Worm (Caenorhabditis elegans): ENCODE data around the gene sax-3.

Gene sax-3

DNA sequence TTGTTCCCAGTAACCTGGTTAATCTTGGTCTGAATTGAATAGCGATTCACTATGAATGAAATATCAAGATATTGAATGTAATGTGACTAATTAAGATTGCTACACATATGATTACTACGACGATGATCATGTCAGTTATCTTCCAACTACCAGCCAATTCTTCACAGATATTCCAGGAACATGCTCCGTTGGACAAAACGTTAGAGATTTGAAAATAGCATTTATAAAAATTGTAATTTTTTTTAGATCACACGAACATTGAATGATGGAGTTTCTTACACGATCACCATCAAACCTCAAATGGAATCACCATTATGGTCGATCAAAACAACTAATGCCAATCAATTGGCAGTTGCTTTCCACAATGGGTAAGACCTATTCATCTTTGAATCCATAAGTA is 37.3 kb upstream of the sax-3 start:
- TF ChIP-seq mls-2 (tag; optimal IDR thresholded peaks at IDR 0.05) (no peak), bed-3 (GFP tag; optimal IDR thresholded peaks at IDR 0.05) (no peak), cnd-1 (tag; optimal IDR thresholded peaks at IDR 0.05) (no peak), nhr-237 (tag; optimal IDR thresholded peaks at IDR 0.05) (no peak), ceh-39 (tag; optimal IDR thresholded peaks at IDR 0.05) (no peak), drap-1 (GFP tag; optimal IDR thresholded peaks at IDR 0.05) (no peak), nhr-2 (tag; optimal IDR thresholded peaks at IDR 0.05) (no peak), flh-1 (GFP tag; optimal IDR thresholded peaks at IDR 0.05) (no peak), tbx-8 (GFP tag; optimal IDR thresholded peaks at IDR 0.05) (no peak), M03D4.4 (tag; optimal IDR thresholded peaks at IDR 0.05) (no peak), nhr-76 (tag; optimal IDR thresholded peaks at IDR 0.05) (no peak), lsy-2 (tag; optimal IDR thresholded peaks at IDR 0.05) (no peak), sem-2 (GFP tag; optimal IDR thresholded peaks at IDR 0.05) (no peak), pha-4 (tag; optimal IDR thresholded peaks at IDR 0.05) (no peak), blmp-1 (tag; optimal IDR thresholded peaks at IDR 0.05) (no peak), mab-5 (tag; optimal IDR thresholded peaks at IDR 0.05) (no peak), nhr-12 (tag; optimal IDR thresholded peaks at IDR 0.05) (no peak), elt-1 (tag; optimal IDR thresholded peaks at IDR 0.05; ENCODE audit: borderline replicate concordance, insufficient read depth) (no peak), unc-62 (GFP tag; optimal IDR thresholded peaks at IDR 0.05) (no peak)

DNA sequence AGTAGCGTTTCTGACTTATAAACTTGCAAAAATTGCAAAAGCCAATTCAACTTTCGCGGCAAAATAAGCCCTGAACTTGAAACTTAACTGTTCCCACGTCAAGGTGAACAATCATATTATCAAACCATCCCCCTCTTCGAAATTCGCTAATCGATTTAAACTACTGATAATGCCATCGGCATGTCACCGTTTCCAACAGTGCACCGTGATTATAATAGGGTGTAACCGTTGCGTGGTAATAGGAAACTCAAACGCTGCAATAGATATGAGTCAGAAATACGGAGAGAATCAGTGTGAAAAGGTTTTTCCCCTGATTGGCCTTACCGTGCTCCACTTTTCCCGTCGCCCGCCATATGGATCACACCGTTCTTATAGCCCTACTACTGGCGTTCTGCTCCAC is 35.2 kb upstream of the sax-3 start:
- TF ChIP-seq bed-3 (GFP tag; optimal IDR thresholded peaks at IDR 0.05) (no peak), unc-120 (tag; optimal IDR thresholded peaks at IDR 0.05; ENCODE audit: poor library complexity, severe bottlenecking) (no peak), nhr-12 (tag; optimal IDR thresholded peaks at IDR 0.05) (no peak), sem-2 (GFP tag; optimal IDR thresholded peaks at IDR 0.05) (no peak), cnd-1 (tag; optimal IDR thresholded peaks at IDR 0.05) (no peak), nhr-28 (tag; optimal IDR thresholded peaks at IDR 0.05) (no peak)

DNA sequence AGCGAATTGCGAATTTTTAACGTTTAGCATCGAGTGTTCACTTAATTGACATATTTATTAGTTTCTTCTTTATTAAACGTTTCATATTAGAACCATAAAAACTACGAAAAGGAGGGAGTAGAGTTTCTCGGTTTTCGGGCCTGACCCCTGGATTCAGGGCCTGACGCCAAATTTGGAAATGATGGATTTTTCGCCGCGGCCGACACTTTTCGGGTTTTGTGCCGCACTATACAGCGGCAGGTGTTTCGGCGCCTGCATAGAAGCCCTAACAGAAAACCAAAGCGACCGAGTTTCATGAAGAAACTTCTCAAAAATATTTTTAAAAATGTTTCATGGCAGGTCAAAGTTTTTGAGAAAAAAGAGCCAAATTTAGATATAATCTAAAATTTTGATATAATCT is 34.6 kb upstream of the sax-3 start:
- TF ChIP-seq flh-1 (GFP tag; optimal IDR thresholded peaks at IDR 0.05) (no peak), lin-13 (tag; optimal IDR thresholded peaks at IDR 0.05) (no peak), ham-2 (GFP tag; optimal IDR thresholded peaks at IDR 0.05) (no peak), ces-1 (GFP tag; optimal IDR thresholded peaks at IDR 0.05) (no peak), ceh-83 (GFP tag; optimal IDR thresholded peaks at IDR 0.05) (no peak), ztf-11 (tag; optimal IDR thresholded peaks at IDR 0.05) (no peak), hlh-1 (tag; optimal IDR thresholded peaks at IDR 0.05) (no peak), unc-39 (tag; optimal IDR thresholded peaks at IDR 0.05) (no peak), zip-8 (tag; optimal IDR thresholded peaks at IDR 0.05) (no peak), nhr-12 (tag; optimal IDR thresholded peaks at IDR 0.05) (no peak), mab-5 (tag; optimal IDR thresholded peaks at IDR 0.05) (no peak), nhr-28 (tag; optimal IDR thresholded peaks at IDR 0.05) (no peak), ceh-39 (tag; optimal IDR thresholded peaks at IDR 0.05) (no peak), unc-120 (tag; optimal IDR thresholded peaks at IDR 0.05; ENCODE audit: poor library complexity, severe bottlenecking) (no peak), nhr-2 (tag; optimal IDR thresholded peaks at IDR 0.05) (no peak), lin-32 (GFP tag; optimal IDR thresholded peaks at IDR 0.05) (no peak), nhr-76 (tag; optimal IDR thresholded peaks at IDR 0.05) (no peak)

DNA sequence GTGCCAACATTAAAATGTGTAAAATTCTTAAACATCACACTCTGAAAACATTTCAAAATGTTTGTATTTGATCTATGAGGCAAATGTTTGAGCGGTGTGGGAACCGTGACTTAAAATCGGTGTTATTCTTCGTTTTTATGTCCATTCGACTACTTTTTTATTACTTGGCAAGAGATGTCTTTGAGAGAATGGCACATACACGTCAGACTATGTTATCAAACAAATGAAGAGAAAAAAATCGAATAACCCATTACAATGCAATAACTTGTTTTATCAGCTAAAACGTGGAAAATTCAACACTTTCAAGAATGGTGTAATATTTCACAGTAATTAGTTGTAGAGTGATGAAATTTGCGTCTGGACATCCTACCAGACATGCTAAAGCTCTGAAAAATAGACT is 34.1 kb upstream of the sax-3 start:
- TF ChIP-seq ceh-39 (tag; optimal IDR thresholded peaks at IDR 0.05) (no peak), ces-1 (GFP tag; optimal IDR thresholded peaks at IDR 0.05) (no peak), flh-1 (GFP tag; optimal IDR thresholded peaks at IDR 0.05) (no peak), zip-8 (tag; optimal IDR thresholded peaks at IDR 0.05) (no peak), ztf-11 (tag; optimal IDR thresholded peaks at IDR 0.05) (no peak), drap-1 (GFP tag; optimal IDR thresholded peaks at IDR 0.05) (no peak), elt-1 (tag; optimal IDR thresholded peaks at IDR 0.05; ENCODE audit: borderline replicate concordance, insufficient read depth) (no peak), nhr-237 (tag; optimal IDR thresholded peaks at IDR 0.05) (no peak), bed-3 (GFP tag; optimal IDR thresholded peaks at IDR 0.05) (no peak), lsy-2 (tag; optimal IDR thresholded peaks at IDR 0.05) (no peak)

DNA sequence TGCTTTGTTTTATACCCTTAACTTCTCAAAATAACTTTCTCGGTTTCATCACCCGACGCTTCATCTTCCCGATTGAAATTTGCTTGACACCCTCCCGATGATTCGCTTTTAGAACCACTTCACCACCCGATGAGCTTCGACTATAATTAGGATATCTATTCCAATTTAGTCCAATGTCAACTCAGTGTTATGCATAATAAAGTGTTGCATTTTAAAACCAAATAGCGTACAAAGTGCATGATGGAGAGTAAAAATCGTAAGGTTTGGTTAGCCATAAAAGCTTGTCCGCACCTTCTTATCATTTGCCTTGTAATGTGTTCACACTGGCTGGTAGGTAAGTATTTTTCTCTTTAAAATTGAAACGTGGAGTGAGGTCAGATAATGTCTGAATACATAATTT is 33.2 kb upstream of the sax-3 start, which contains the start of gene C12D12.1:
Gene C12D12.1, plus strand, starts transcription at position 301 of the 400 bp plus-strand sequence.
- TF ChIP-seq pha-4 (tag; optimal IDR thresholded peaks at IDR 0.05) (no peak), lin-13 (tag; optimal IDR thresholded peaks at IDR 0.05) (no peak), nhr-12 (tag; optimal IDR thresholded peaks at IDR 0.05) (no peak), ham-2 (GFP tag; optimal IDR thresholded peaks at IDR 0.05) (no peak), lin-32 (GFP tag; optimal IDR thresholded peaks at IDR 0.05) (no peak), ceh-43 (GFP tag; optimal IDR thresholded peaks at IDR 0.05) (no peak), ces-1 (GFP tag; optimal IDR thresholded peaks at IDR 0.05) (no peak), cnd-1 (tag; optimal IDR thresholded peaks at IDR 0.05) (no peak), elt-3 (tag; optimal IDR thresholded peaks at IDR 0.05) (no peak), hlh-1 (tag; optimal IDR thresholded peaks at IDR 0.05) (no peak), ceh-39 (tag; optimal IDR thresholded peaks at IDR 0.05) (no peak), sptf-1 (tag; optimal IDR thresholded peaks at IDR 0.05) (no peak), M03D4.4 (tag; optimal IDR thresholded peaks at IDR 0.05) (no peak), unc-120 (tag; optimal IDR thresholded peaks at IDR 0.05; ENCODE audit: poor library complexity, severe bottlenecking) (no peak)
